Worm (Caenorhabditis elegans): ENCODE measurements around the gene C15F1.5.

The C15F1.5 gene

DNA sequence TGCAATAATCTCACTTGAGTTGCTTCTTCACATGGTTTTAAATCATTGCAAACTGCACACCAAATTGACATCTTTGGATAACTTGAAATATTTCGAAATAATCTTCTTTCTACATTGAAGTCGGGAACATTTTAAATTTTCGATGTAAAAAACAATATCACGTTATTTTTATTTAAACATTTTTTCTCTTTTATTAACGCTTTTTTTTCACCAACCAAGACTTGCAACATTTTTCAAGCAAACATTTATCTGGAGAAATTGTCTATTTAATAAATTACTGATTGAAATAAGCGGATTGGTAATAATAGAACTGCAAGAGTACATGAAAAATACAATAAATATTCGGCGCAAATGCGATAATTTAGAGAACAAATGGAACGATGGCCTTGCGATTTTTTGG, at the start of gene C15F1.5:
Gene C15F1.5 (minus strand): TSS at position 101 of the 400 bp plus-strand sequence.
- TF ChIP-seq cebp-1 (GFP tag; IDR thresholded peaks at IDR 0.05) (no peak), cebp-1 (tag; optimal IDR thresholded peaks at IDR 0.05) (peak; percentile 19), aptf-3 (GFP tag; IDR thresholded peaks at IDR 0.05) (no peak)

DNA sequence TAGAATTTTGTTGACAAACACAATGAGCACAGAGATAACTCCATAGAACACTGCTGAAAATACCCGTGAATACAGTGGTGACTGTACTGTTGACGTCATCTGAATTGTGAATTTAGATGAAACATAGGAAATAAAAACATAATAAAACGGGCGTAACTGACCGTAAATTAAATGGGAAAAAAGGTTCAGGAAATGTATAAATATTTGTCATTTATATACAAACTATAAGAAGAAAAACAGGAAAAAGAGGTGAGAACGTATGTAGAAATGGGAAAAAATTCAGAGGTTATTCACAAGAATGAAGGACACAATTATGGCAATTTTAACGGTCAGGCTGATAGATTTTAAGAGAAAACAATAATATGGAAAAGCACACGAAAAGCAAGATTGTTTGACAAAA, 42.2 kb upstream of the C15F1.5 start, which contains the start of gene sqv-7:
Gene sqv-7 (minus strand): TSS at position 101 of the 400 bp plus-strand sequence.
- TF ChIP-seq ceh-58 (GFP tag; IDR thresholded peaks at IDR 0.05) (no peak), snpc-3.4 (tag; optimal IDR thresholded peaks at IDR 0.05) (no peak), cebp-1 (GFP tag; IDR thresholded peaks at IDR 0.05) (no peak), cebp-1 (tag; optimal IDR thresholded peaks at IDR 0.05) (no peak), ztf-3 (GFP tag; optimal IDR thresholded peaks at IDR 0.05) (no peak), nhr-27 (tag; optimal IDR thresholded peaks at IDR 0.05) (no peak), atf-7 (tag; optimal IDR thresholded peaks at IDR 0.05) (no peak), F49E8.2 (tag; optimal IDR thresholded peaks at IDR 0.05; ENCODE audit: insufficient read depth) (no peak), F55B11.4 (tag; optimal IDR thresholded peaks at IDR 0.05; ENCODE audit: borderline replicate concordance, insufficient read depth) (no peak), T07F8.4 (tag; optimal IDR thresholded peaks at IDR 0.05) (no peak), F33H1.4 (GFP tag; IDR thresholded peaks at IDR 0.05) (no peak), nhr-179 (tag; optimal IDR thresholded peaks at IDR 0.05) (no peak), hmg-1.2 (GFP tag; IDR thresholded peaks at IDR 0.05) (no peak), him-1 (tag; optimal IDR thresholded peaks at IDR 0.05) (no peak), mel-28 (tag; optimal IDR thresholded peaks at IDR 0.05; ENCODE audit: borderline replicate concordance) (no peak), bed-1 (GFP tag; IDR thresholded peaks at IDR 0.05) (no peak), lsy-27 (tag; optimal IDR thresholded peaks at IDR 0.05; ENCODE audit: borderline replicate concordance, insufficient read depth) (no peak), ceh-91 (GFP tag; IDR thresholded peaks at IDR 0.05) (no peak), tbp1 (GFP tag; optimal IDR thresholded peaks at IDR 0.05) (no peak), ztf-18 (tag; optimal IDR thresholded peaks at IDR 0.05) (no peak)

DNA sequence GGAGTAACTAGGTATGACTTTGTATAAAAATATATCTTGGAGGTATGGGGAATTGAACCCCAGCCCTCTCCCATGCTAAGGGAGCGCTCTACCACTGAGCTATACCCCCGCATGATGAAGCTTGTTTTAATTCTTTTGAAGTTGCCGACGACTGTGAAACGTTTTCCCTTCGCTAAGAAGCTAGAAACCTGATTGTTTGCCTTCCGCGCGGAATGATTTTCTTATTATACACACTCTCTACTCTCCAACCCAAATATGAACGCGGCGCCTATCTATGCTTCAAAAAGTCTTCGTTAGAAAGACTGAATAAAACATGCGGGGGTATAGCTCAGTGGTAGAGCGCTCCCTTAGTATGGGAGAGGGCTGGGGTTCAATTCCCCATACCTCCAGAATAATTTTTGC, 32.5 kb upstream of the C15F1.5 start:
- TF ChIP-seq Y53F4B.3 (GFP tag; IDR thresholded peaks at IDR 0.05) (no peak), madf-6 (GFP tag; IDR thresholded peaks at IDR 0.05) (peak; percentile 57), lin-26 (GFP tag; IDR thresholded peaks at IDR 0.05) (peak; percentile 80), repo-1 (tag; optimal IDR thresholded peaks at IDR 0.05) (no peak), dox-1 (GFP tag; IDR thresholded peaks at IDR 0.05) (0 out of 2 replicates have a peak, but pooled peaks have one; percentile 55), ceh-58 (GFP tag; IDR thresholded peaks at IDR 0.05) (0 out of 2 replicates have a peak, but pooled peaks have one; percentile 48), cebp-1 (GFP tag; IDR thresholded peaks at IDR 0.05) (no peak), cebp-1 (tag; optimal IDR thresholded peaks at IDR 0.05) (peak; percentile 35), let-607 (tag; optimal IDR thresholded peaks at IDR 0.05) (peak in 1 of 2 experiments; percentile 39), F49E8.2 (tag; optimal IDR thresholded peaks at IDR 0.05; ENCODE audit: insufficient read depth) (peak; percentile 26), K11D2.4 (GFP tag; IDR thresholded peaks at IDR 0.05) (peak; percentile 48; the same call in 1 of the 2 replicates), him-1 (tag; optimal IDR thresholded peaks at IDR 0.05) (peak; percentile 72), mxl-1 (tag; optimal IDR thresholded peaks at IDR 0.05) (peak; percentile 59), hlh-12 (tag; optimal IDR thresholded peaks at IDR 0.05) (no peak), nhr-90 (tag; optimal IDR thresholded peaks at IDR 0.05) (peak; percentile 47), sptf-2 (GFP tag; optimal IDR thresholded peaks at IDR 0.05) (peak; percentile 36), hrde-1 (tag; optimal IDR thresholded peaks at IDR 0.05; ENCODE audit: borderline replicate concordance) (peak; percentile 34), ztf-6 (GFP tag; IDR thresholded peaks at IDR 0.05) (0 out of 2 replicates have a peak, but pooled peaks have one; percentile 4), F10E7.11 (tag; optimal IDR thresholded peaks at IDR 0.05) (no peak), ztf-25 (GFP tag; IDR thresholded peaks at IDR 0.05) (0 out of 2 replicates have a peak, but pooled peaks have one; percentile 42), ccch-3 (GFP tag; optimal IDR thresholded peaks at IDR 0.05) (no peak), attf-6 (GFP tag; IDR thresholded peaks at IDR 0.05) (no peak), Y67H2A.10 (GFP tag; conservative IDR thresholded peaks at IDR 0.05) (no peak), B0336.3 (GFP tag; IDR thresholded peaks at IDR 0.05) (peak; percentile 39; the same call in 1 of the 2 replicates), egl-44 (GFP tag; IDR thresholded peaks at IDR 0.05) (no peak), F57A8.1 (GFP tag; optimal IDR thresholded peaks at IDR 0.05) (no peak), egrh-3 (GFP tag; IDR thresholded peaks at IDR 0.05) (peak; percentile 49; the same call in 1 of the 2 replicates), F39B2.1 (GFP tag; IDR thresholded peaks at IDR 0.05) (no peak)
